Worm (Caenorhabditis elegans) whole organism, L1 larva: ENCODE data around the gene ragc-1.

ENCODE experiments used
- C04F5.9 ChIP-seq: sonication (generic microtip); optimal IDR thresholded peaks from 2 replicates; lab custom pipeline; 2016; ENCODE audit warnings: missing genetic modification characterization, missing compliant biosample characterization
- C16A3.4 ChIP-seq: fragments of 150-350 bp; optimal IDR thresholded peaks from 2 replicates; lab custom pipeline; 2014; ENCODE audit warnings: missing biosample characterization, missing genetic modification characterization
- aha-1 ChIP-seq: fragments of 150-350 bp; optimal IDR thresholded peaks from 2 replicates; lab custom pipeline; 2014; ENCODE audit warnings: missing biosample characterization, missing genetic modification characterization
- alr-1 ChIP-seq: fragments of 200-800 bp; sonication (Bioruptor generic); optimal IDR thresholded peaks from 2 replicates; lab custom pipeline; 2018; ENCODE audit warnings: borderline replicate concordance, mild to moderate bottlenecking, missing genetic modification characterization, missing compliant biosample characterization
- ceh-63 ChIP-seq: fragments of 200-800 bp; sonication (Bioruptor generic); optimal IDR thresholded peaks from 2 replicates; lab custom pipeline; 2018; ENCODE audit warnings: mild to moderate bottlenecking, missing genetic modification characterization, missing compliant biosample characterization
- ceh-90 ChIP-seq: sonication (generic microtip); optimal IDR thresholded peaks from 2 replicates; lab custom pipeline; 2016; ENCODE audit warnings: missing genetic modification characterization, missing compliant biosample characterization
- ces-1 ChIP-seq: fragments of 150-350 bp; optimal IDR thresholded peaks from 2 replicates; lab custom pipeline; 2014; ENCODE audit warnings: missing biosample characterization, missing genetic modification reagents, missing genetic modification characterization
- efl-1 ChIP-seq, 4 experiments: fragments of 150-350 bp; optimal IDR thresholded peaks in 3 of 4; peaks in 1 of 4; 1 replicate in 1 of 4; 2 replicates in 3 of 4; lab custom pipeline; 2014; ENCODE audit warnings: missing biosample characterization in 2 of 4, missing genetic modification characterization in 2 of 4, missing genetic modification reagents in 2 of 4
- efl-3 ChIP-seq: fragments of 200-800 bp; sonication (Bioruptor generic); optimal IDR thresholded peaks from 2 replicates; lab custom pipeline; 2018; ENCODE audit warnings: mild to moderate bottlenecking, missing genetic modification characterization, missing compliant biosample characterization
- egl-13 ChIP-seq: sonication (generic microtip); optimal IDR thresholded peaks from 2 replicates; lab custom pipeline; 2016; ENCODE audit warnings: missing genotype, missing genetic modification reagents, missing genetic modification characterization, missing compliant biosample characterization
- elt-3 ChIP-seq, 6 experiments: fragments of 150-350 bp in 1 of 6; sonication (generic microtip); optimal IDR thresholded peaks; 2 replicates each; lab custom pipeline; 2017 to 2018; ENCODE audit warnings: missing biosample characterization in 6 of 6, missing genetic modification characterization in 6 of 6, inconsistent platforms in 1 of 6
- fkh-10 ChIP-seq: sonication (generic microtip); optimal IDR thresholded peaks from 2 replicates; lab custom pipeline; 2017; ENCODE audit warnings: missing biosample characterization, missing genetic modification reagents, missing genetic modification characterization
- hlh-17 ChIP-seq: fragments of 200-800 bp; sonication (Bioruptor generic); optimal IDR thresholded peaks from 2 replicates; lab custom pipeline; 2018; ENCODE audit warnings: missing genetic modification characterization, mild to moderate bottlenecking, missing compliant biosample characterization, moderate library complexity, borderline replicate concordance
- hlh-4 ChIP-seq: sonication (generic microtip); optimal IDR thresholded peaks from 2 replicates; lab custom pipeline; 2016; ENCODE audit warnings: mild to moderate bottlenecking, missing genetic modification characterization, missing compliant biosample characterization
- hpl-2 ChIP-seq: fragments of 150-350 bp; optimal IDR thresholded peaks from 2 replicates; lab custom pipeline; 2014; ENCODE audit warnings: missing biosample characterization, missing genetic modification reagents, missing genetic modification characterization
- irx-1 ChIP-seq: sonication (generic microtip); optimal IDR thresholded peaks from 2 replicates; lab custom pipeline; 2016; ENCODE audit warnings: missing genetic modification characterization, missing compliant biosample characterization
- lin-13 ChIP-seq: fragments of 150-350 bp; optimal IDR thresholded peaks from 2 replicates; lab custom pipeline; 2014; ENCODE audit warnings: missing biosample characterization, missing genetic modification reagents, missing genetic modification characterization
- lin-15B ChIP-seq: fragments of 150-350 bp; sonication (generic microtip); optimal IDR thresholded peaks from 3 replicates; lab custom pipeline; 2014; ENCODE audit warnings: missing biosample characterization, missing genetic modification characterization
- lin-35 ChIP-seq, 2 experiments: fragments of 150-350 bp; optimal IDR thresholded peaks; 2 replicates each; lab custom pipeline; 2014; ENCODE audit warnings: missing biosample characterization in 2 of 2, missing genetic modification characterization in 2 of 2, missing genetic modification reagents in 2 of 2
- lsy-2 ChIP-seq, 2 experiments: fragments of 150-350 bp; optimal IDR thresholded peaks; 2 replicates each; lab custom pipeline; 2014; ENCODE audit warnings: missing biosample characterization in 2 of 2, missing genetic modification characterization in 2 of 2
- nhr-20 ChIP-seq: sonication (generic microtip); optimal IDR thresholded peaks from 2 replicates; lab custom pipeline; 2016; ENCODE audit warnings: mild to moderate bottlenecking, missing genetic modification characterization, missing compliant biosample characterization
- nhr-28 ChIP-seq: fragments of 150-350 bp; optimal IDR thresholded peaks from 2 replicates; lab custom pipeline; 2014; ENCODE audit warnings: missing biosample characterization, missing genetic modification characterization
- nhr-76 ChIP-seq: sonication (generic microtip); optimal IDR thresholded peaks from 2 replicates; lab custom pipeline; 2017; ENCODE audit warnings: missing biosample characterization, missing genetic modification characterization
- nhr-77 ChIP-seq: fragments of 150-350 bp; optimal IDR thresholded peaks from 2 replicates; lab custom pipeline; 2014; ENCODE audit warnings: missing biosample characterization, missing genetic modification characterization
- nhr-90 ChIP-seq: sonication (generic microtip); optimal IDR thresholded peaks from 2 replicates; lab custom pipeline; 2016; ENCODE audit warnings: mild to moderate bottlenecking, missing genetic modification characterization, missing compliant biosample characterization; ENCODE audit not compliant: poor library complexity
- pqm-1 ChIP-seq: sonication (generic microtip); optimal IDR thresholded peaks from 3 replicates; lab custom pipeline; 2017; ENCODE audit warnings: missing biosample characterization, missing genetic modification characterization
- skn-1 ChIP-seq: fragments of 150-350 bp; optimal IDR thresholded peaks from 2 replicates; lab custom pipeline; 2014; ENCODE audit warnings: missing biosample characterization, missing genetic modification characterization
- snpc-4 ChIP-seq: fragments of 150-350 bp; optimal IDR thresholded peaks from 2 replicates; lab custom pipeline; 2014; ENCODE audit warnings: missing biosample characterization, missing genetic modification characterization
- snu-23 ChIP-seq: sonication (generic microtip); optimal IDR thresholded peaks from 2 replicates; lab custom pipeline; 2016; ENCODE audit warnings: missing genetic modification characterization, missing compliant biosample characterization
- tbx-2 ChIP-seq: sonication (generic microtip); optimal IDR thresholded peaks from 2 replicates; lab custom pipeline; 2016; ENCODE audit warnings: missing genetic modification characterization, missing compliant biosample characterization
- tlp-1 ChIP-seq: fragments of 150-350 bp; optimal IDR thresholded peaks from 2 replicates; lab custom pipeline; 2014; ENCODE audit warnings: missing biosample characterization, missing genetic modification characterization
- unc-30 ChIP-seq: sonication (generic microtip); optimal IDR thresholded peaks from 2 replicates; lab custom pipeline; 2017; ENCODE audit warnings: missing biosample characterization, missing genetic modification characterization
- unc-62 ChIP-seq: fragments of 150-350 bp; optimal IDR thresholded peaks from 2 replicates; lab custom pipeline; 2014; ENCODE audit warnings: missing biosample characterization, missing genetic modification reagents, missing genetic modification characterization
- unc-86 ChIP-seq: sonication (generic microtip); optimal IDR thresholded peaks from 2 replicates; lab custom pipeline; 2016; ENCODE audit warnings: missing genetic modification characterization, missing compliant biosample characterization
- xbp-1 ChIP-seq: sonication (generic microtip); optimal IDR thresholded peaks from 2 replicates; lab custom pipeline; 2016; ENCODE audit warnings: missing genetic modification characterization, missing compliant biosample characterization
- zag-1 ChIP-seq: fragments of 150-350 bp; optimal IDR thresholded peaks from 2 replicates; lab custom pipeline; 2014; ENCODE audit warnings: missing biosample characterization, missing genetic modification characterization
- ztf-11 ChIP-seq, 2 experiments: sonication (generic microtip); optimal IDR thresholded peaks; 2 replicates each; lab custom pipeline; 2016 to 2017; ENCODE audit warnings: missing genetic modification characterization in 2 of 2, missing biosample characterization in 1 of 2, missing compliant biosample characterization in 1 of 2
- ztf-4 ChIP-seq: fragments of 150-350 bp; optimal IDR thresholded peaks from 2 replicates; lab custom pipeline; 2014; ENCODE audit warnings: missing biosample characterization, missing genetic modification characterization

The ragc-1 gene

ce11 chrIV:11635437-11636408 is 31.0 kb upstream of the ragc-1 start, which contains the start of gene mars-1 (continued):
- TF ChIP-seq alr-1 (tag; lab: Kevin White, UChicago) (no peak), ces-1 (GFP tag; lab: Kevin White, UChicago) (no peak), nhr-76 (no peak), hpl-2 (GFP tag; lab: Kevin White, UChicago) (peak; percentile 68), snu-23 (peak; percentile 85), efl-3 (GFP tag; lab: Kevin White, UChicago) (no peak), nhr-20 (tag; lab: Kevin White, UChicago) (peak; percentile 86), nhr-28 (no peak), xbp-1 (peak; percentile 77), nhr-77 (tag; lab: Kevin White, UChicago) (peak; percentile 74), ceh-63 (GFP tag; lab: Kevin White, UChicago) (peak; percentile 55), ztf-11 (tag; optimal IDR thresholded peaks at IDR 0.05; lab: Kevin White, UChicago) (peak in 1 of 2 experiments; percentile 60), snpc-4 (tag; lab: Kevin White, UChicago) (peak; percentile 17), hlh-4 (tag; lab: Kevin White, UChicago) (no peak), aha-1 (tag; lab: Kevin White, UChicago) (no peak), elt-3 (tag; optimal IDR thresholded peaks at IDR 0.05; lab: Kevin White, UChicago) (peak in 1 of 6 experiments; percentile 14), lsy-2 (tag; optimal IDR thresholded peaks at IDR 0.05; lab: Kevin White, UChicago) (peak; percentile 65 to 88), C16A3.4 (tag; lab: Kevin White, UChicago) (peak; percentile 89), irx-1 (tag; lab: Kevin White, UChicago) (peak; percentile 64), pqm-1 (tag; lab: Kevin White, UChicago) (no peak), egl-13 (tag; lab: Kevin White, UChicago) (peak; percentile 56), fkh-10 (GFP tag; lab: Kevin White, UChicago) (no peak), unc-30 (tag; lab: Kevin White, UChicago) (no peak), C04F5.9 (tag; lab: Kevin White, UChicago) (peak; percentile 62), lin-13 (GFP tag; lab: Kevin White, UChicago) (peak; percentile 30), nhr-90 (peak; percentile 80), ztf-4 (tag; lab: Kevin White, UChicago) (peak; percentile 4), skn-1 (tag; lab: Kevin White, UChicago) (peak; percentile 34), unc-62 (no peak), hlh-17 (no peak), ceh-90 (tag; lab: Kevin White, UChicago) (peak; percentile 45), unc-86 (tag; lab: Kevin White, UChicago) (peak; percentile 56), tlp-1 (tag; lab: Kevin White, UChicago) (no peak), zag-1 (tag; lab: Kevin White, UChicago) (no peak), tbx-2 (peak; percentile 73)
- TF ChIP-seq, all 84 proteins: peak for 50

- TF ChIP-seq lin-15B (tag; lab: Kevin White, UChicago): no peak
- TF ChIP-seq hlh-17: no peak
- TF ChIP-seq elt-3 (tag; optimal IDR thresholded peaks at IDR 0.05; lab: Kevin White, UChicago): no peak
- no peak for TF ChIP-seq nhr-76
Observed at ce11 chrIV:11631750-11632149, 27.0 kb upstream of the ragc-1 start, which contains the start of gene F58B3.4. F58B3.4 (minus strand) TSS chrIV:11631850.

ce11 chrIV:11627847-11628246 is 23.1 kb upstream of the ragc-1 start, which contains the start of gene lys-6:
lys-6 (minus strand) TSS chrIV:11627947.
- no peak for TF ChIP-seq lin-35 (GFP tag; optimal IDR thresholded peaks at IDR 0.05; lab: Kevin White, UChicago)
- no peak for TF ChIP-seq ztf-4 (tag; lab: Kevin White, UChicago)
- TF ChIP-seq efl-1 (optimal IDR thresholded peaks at IDR 0.05; lab: Kevin White, UChicago): no peak
- TF ChIP-seq efl-1 (GFP tag; optimal IDR thresholded peaks at IDR 0.05 in 1 of 2; lab: Kevin White, UChicago): peak in 1 of 2 experiments; percentile 68
